Worm (Caenorhabditis elegans): Measurements from ENCODE around the gene C48B4.7.

The C48B4.7 gene

DNA sequence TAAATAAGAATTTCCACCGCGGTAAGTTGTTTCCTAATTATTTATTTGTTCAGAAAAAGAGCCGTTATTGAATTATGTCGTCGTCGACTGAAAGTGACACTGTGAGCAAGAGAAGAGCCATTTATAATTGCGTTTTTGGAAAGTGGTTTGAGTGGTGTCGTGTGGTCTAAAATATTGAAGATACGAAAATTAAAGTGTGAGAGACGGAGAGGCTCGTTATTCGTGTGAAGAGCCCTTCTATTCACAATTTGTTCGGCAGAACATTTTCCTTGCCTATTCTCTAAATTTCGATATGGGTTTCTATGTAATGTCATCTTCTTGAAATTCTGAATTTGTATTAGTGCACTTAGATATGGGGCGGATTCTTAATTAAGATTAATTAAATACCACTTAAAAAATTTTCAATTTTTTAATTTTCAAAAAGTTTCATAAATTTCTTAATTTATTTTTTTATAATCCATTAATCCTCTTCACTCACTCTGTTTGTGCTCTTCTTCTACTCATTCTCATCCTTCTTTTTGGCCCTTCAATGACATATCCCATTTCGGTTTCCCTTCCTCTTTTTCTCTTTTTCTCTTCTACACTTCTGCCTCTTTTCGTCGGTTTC lies 49.4 kb downstream of the C48B4.7 start (continued):
- TF ChIP-seq T20F7.1 (GFP tag; optimal IDR thresholded peaks at IDR 0.05) = peak; percentile 55
- TF ChIP-seq nhr-76 (tag; optimal IDR thresholded peaks at IDR 0.05) = no peak
- no peak for TF ChIP-seq mxl-3 (GFP tag; optimal IDR thresholded peaks at IDR 0.05)
- TF ChIP-seq mdl-1 (tag; optimal IDR thresholded peaks at IDR 0.05) = no peak
- no peak for TF ChIP-seq duxl-1 (tag; optimal IDR thresholded peaks at IDR 0.05; ENCODE audit: poor library complexity)
- TF ChIP-seq php-3 (GFP tag; IDR thresholded peaks at IDR 0.05) = no peak
- peak; percentile 61 for TF ChIP-seq lim-7 (GFP tag; IDR thresholded peaks at IDR 0.05)
- no peak for TF ChIP-seq unc-130 (GFP tag; optimal IDR thresholded peaks at IDR 0.05)
- no peak for TF ChIP-seq hlh-11 (tag; optimal IDR thresholded peaks at IDR 0.05)
- no peak for TF ChIP-seq snpc-4 (tag; optimal IDR thresholded peaks at IDR 0.05)
- TF ChIP-seq pqm-1 (tag; optimal IDR thresholded peaks at IDR 0.05) = no peak
- no peak for TF ChIP-seq tag-97 (GFP tag; IDR thresholded peaks at IDR 0.05)
- TF ChIP-seq spr-3 (GFP tag; optimal IDR thresholded peaks at IDR 0.05) = no peak
- peak; percentile 55 for TF ChIP-seq ctbp-1 (GFP tag; IDR thresholded peaks at IDR 0.05)
- peak; percentile 36; the same call in 1 of the 2 replicates for TF ChIP-seq lin-1 (GFP tag; IDR thresholded peaks at IDR 0.05)
- no peak for TF ChIP-seq nhr-41 (GFP tag; IDR thresholded peaks at IDR 0.05)
- no peak for TF ChIP-seq ZK546.5 (tag; optimal IDR thresholded peaks at IDR 0.05)
- TF ChIP-seq snpc-1.2 (GFP tag; IDR thresholded peaks at IDR 0.05) = no peak
- TF ChIP-seq nhr-42 (GFP tag; IDR thresholded peaks at IDR 0.05) = 0 out of 2 replicates have a peak, but pooled peaks have one; percentile 45
- TF ChIP-seq egl-27 (tag; optimal IDR thresholded peaks at IDR 0.05) = no peak
- TF ChIP-seq daf-12 (tag; optimal IDR thresholded peaks at IDR 0.05) = no peak
- TF ChIP-seq daf-16 (GFP tag; optimal IDR thresholded peaks at IDR 0.05) = no peak
- no peak for TF ChIP-seq daf-16 (tag; optimal IDR thresholded peaks at IDR 0.05)
- peak; percentile 38 for TF ChIP-seq lin-13 (GFP tag; optimal IDR thresholded peaks at IDR 0.05)
- TF ChIP-seq fkh-10 (GFP tag; optimal IDR thresholded peaks at IDR 0.05) = no peak
- no peak for TF ChIP-seq nhr-28 (tag; optimal IDR thresholded peaks at IDR 0.05)
- TF ChIP-seq dmd-8 (GFP tag; IDR thresholded peaks at IDR 0.05) = no peak
- TF ChIP-seq ceh-32 (tag; optimal IDR thresholded peaks at IDR 0.05; ENCODE audit: poor library complexity) = no peak
- no peak for TF ChIP-seq daf-19 (GFP tag; conservative IDR thresholded peaks at IDR 0.05)
- TF ChIP-seq hlh-30 (tag; optimal IDR thresholded peaks at IDR 0.05; ENCODE audit: insufficient read depth) = no peak
- TF ChIP-seq zag-1 (tag; optimal IDR thresholded peaks at IDR 0.05) = no peak
- TF ChIP-seq nhr-25 (tag; optimal IDR thresholded peaks at IDR 0.05; ENCODE audit: borderline replicate concordance, insufficient read depth) = peak; percentile 9
- peak; percentile 41 for TF ChIP-seq ces-1 (GFP tag; optimal IDR thresholded peaks at IDR 0.05)
- no peak for TF ChIP-seq skn-1 (tag; optimal IDR thresholded peaks at IDR 0.05)
- peak; percentile 9; the same call in 1 of the 2 replicates for TF ChIP-seq pha-4 (GFP tag; IDR thresholded peaks at IDR 0.05)
- no peak for TF ChIP-seq pha-4 (tag; optimal IDR thresholded peaks at IDR 0.05)
- TF ChIP-seq madf-5 (GFP tag; IDR thresholded peaks at IDR 0.05) = 0 out of 4 replicates have a peak, but pooled peaks of 1 of the 2 experiments have one; percentile 17
- TF ChIP-seq T26A8.4 (GFP tag; IDR thresholded peaks at IDR 0.05) = peak; percentile 67; the same call in 1 of the 2 replicates
- no peak for TF ChIP-seq unc-39 (tag; optimal IDR thresholded peaks at IDR 0.05)
- no peak for TF ChIP-seq dpl-1 (GFP tag; optimal IDR thresholded peaks at IDR 0.05)
- no peak for TF ChIP-seq F26F4.8 (GFP tag; conservative IDR thresholded peaks at IDR 0.05)
- no peak for TF ChIP-seq attf-4 (tag; optimal IDR thresholded peaks at IDR 0.05)
- TF ChIP-seq hmg-1.1 (GFP tag; IDR thresholded peaks at IDR 0.05) = 0 out of 2 replicates have a peak, but pooled peaks have one; percentile 11
- no peak for TF ChIP-seq ceh-62 (tag; optimal IDR thresholded peaks at IDR 0.05)
- TF ChIP-seq tra-1 (GFP tag; IDR thresholded peaks at IDR 0.05) = no peak
- TF ChIP-seq unc-62 (GFP tag; optimal IDR thresholded peaks at IDR 0.05 in 1 of 2) = no peak
- TF ChIP-seq unc-62 (tag; optimal IDR thresholded peaks at IDR 0.05) = no peak
- no peak for TF ChIP-seq nhr-48 (tag; optimal IDR thresholded peaks at IDR 0.05)
- peak; percentile 23 for TF ChIP-seq nhr-111 (GFP tag; optimal IDR thresholded peaks at IDR 0.05)
- TF ChIP-seq mes-2 (tag; optimal IDR thresholded peaks at IDR 0.05; ENCODE audit: poor library complexity, severe bottlenecking) = peak; percentile 11
- TF ChIP-seq gei-8 (GFP tag; optimal IDR thresholded peaks at IDR 0.05) = no peak

All from whole organism, L4 larva.